Fruit fly (Drosophila melanogaster) whole organism, embryonic: Measurements from ENCODE around the gene CG13995.
A peak's percentile ranks its signal among the peaks of the same experiment; 100 is the strongest.

Experiments
- Blimp-1 ChIP-seq: fragments of 200-800 bp; sonication (Bioruptor generic); optimal IDR thresholded peaks from 3 replicates; lab custom pipeline; 2018; ENCODE audit warnings: missing biosample characterization, missing genetic modification characterization, mild to moderate bottlenecking, moderate library complexity, missing genetic modification reagents
- BtbVII ChIP-seq: fragments of 200-800 bp; sonication (Bioruptor generic); optimal IDR thresholded peaks from 3 replicates; lab custom pipeline; 2017; ENCODE audit warnings: missing biosample characterization, mild to moderate bottlenecking, missing genetic modification characterization
- CG10147 ChIP-seq: fragments of 200-800 bp; sonication (Bioruptor generic); optimal IDR thresholded peaks from 2 replicates; lab custom pipeline; 2019; ENCODE audit warnings: missing biosample characterization, mild to moderate bottlenecking, missing genetic modification characterization, moderate library complexity
- CG10462 ChIP-seq: fragments of 200-800 bp; sonication (Bioruptor generic); optimal IDR thresholded peaks from 2 replicates; lab custom pipeline; 2016; ENCODE audit warnings: missing biosample characterization, missing genetic modification characterization
- CG10543 ChIP-seq: fragments of 200-800 bp; sonication (Bioruptor generic); optimal IDR thresholded peaks from 3 replicates; lab custom pipeline; 2017; ENCODE audit warnings: missing biosample characterization, mild to moderate bottlenecking, missing genetic modification characterization, moderate library complexity
- CG11696 ChIP-seq: fragments of 200-800 bp; sonication (Bioruptor generic); IDR thresholded peaks from 2 replicates; pipeline ENCODE4 v1.3.6; 2022; ENCODE audit warnings: missing biosample characterization, missing genetic modification characterization
- CG1233 ChIP-seq: fragments of 200-800 bp; sonication (Bioruptor generic); optimal IDR thresholded peaks from 4 replicates; lab custom pipeline; 2018; ENCODE audit warnings: missing biosample characterization, mild to moderate bottlenecking, missing genetic modification characterization
- CG15073 ChIP-seq: fragments of 200-800 bp; sonication (Bioruptor generic); optimal IDR thresholded peaks from 2 replicates; lab custom pipeline; 2016; ENCODE audit warnings: missing biosample characterization, missing genetic modification characterization
- CG15696 ChIP-seq: fragments of 200-800 bp; sonication (Bioruptor generic); optimal IDR thresholded peaks from 2 replicates; lab custom pipeline; 2019; ENCODE audit warnings: missing biosample characterization, mild to moderate bottlenecking, missing genetic modification characterization, moderate library complexity
- CG6683 ChIP-seq: fragments of 200-800 bp; sonication (Bioruptor generic); optimal IDR thresholded peaks from 2 replicates; lab custom pipeline; 2017; ENCODE audit warnings: missing biosample characterization, mild to moderate bottlenecking, missing genetic modification characterization, missing genetic modification reagents
- CG7745 ChIP-seq: fragments of 200-800 bp; sonication (Bioruptor generic); optimal IDR thresholded peaks from 2 replicates; lab custom pipeline; 2018; ENCODE audit warnings: missing biosample characterization, mild to moderate bottlenecking, missing genetic modification characterization, moderate library complexity
- CG8924 ChIP-seq: fragments of 200-800 bp; optimal IDR thresholded peaks from 3 replicates; lab custom pipeline; 2019; ENCODE audit warnings: missing biosample characterization, mild to moderate bottlenecking, missing genetic modification characterization, moderate library complexity
- CG9609 ChIP-seq: fragments of 200-800 bp; sonication (Bioruptor generic); optimal IDR thresholded peaks from 3 replicates; lab custom pipeline; 2016; ENCODE audit warnings: missing biosample characterization, missing genetic modification characterization
- CG9817 ChIP-seq: fragments of 200-800 bp; sonication (Bioruptor generic); optimal IDR thresholded peaks from 2 replicates; lab custom pipeline; 2018; ENCODE audit warnings: missing biosample characterization, mild to moderate bottlenecking, missing genetic modification characterization, moderate library complexity
- CoRest ChIP-seq: fragments of 200-800 bp; sonication (Bioruptor generic); optimal IDR thresholded peaks from 3 replicates; lab custom pipeline; 2018; ENCODE audit warnings: missing biosample characterization, mild to moderate bottlenecking, missing genetic modification characterization, moderate library complexity
- Dbx ChIP-seq: fragments of 200-800 bp; sonication (Bioruptor generic); IDR thresholded peaks from 3 replicates; pipeline ENCODE4 v1.3.6; 2022; ENCODE audit warnings: missing biosample characterization, missing genetic modification characterization
- Elba2 ChIP-seq: fragments of 200-800 bp; sonication (Bioruptor generic); optimal IDR thresholded peaks from 3 replicates; lab custom pipeline; 2016; ENCODE audit warnings: missing biosample characterization, missing genetic modification characterization
- Gug ChIP-seq: fragments of 200-800 bp; sonication (Bioruptor generic); IDR thresholded peaks from 4 replicates; pipeline ENCODE4 v1.3.6; 2022; ENCODE audit warnings: missing biosample characterization, missing genetic modification characterization
- Hey ChIP-seq: fragments of 200-800 bp; sonication (Bioruptor generic); optimal IDR thresholded peaks from 3 replicates; lab custom pipeline; 2018; ENCODE audit warnings: missing biosample characterization, mild to moderate bottlenecking, missing genetic modification characterization
- Hr78 ChIP-seq, 2 experiments: fragments of 200-800 bp in 1 of 2; fragments of >200 bp in 1 of 2; sonication (Bioruptor generic) in 1 of 2; optimal IDR thresholded peaks; 2 replicates each; lab custom pipeline; 2017 to 2019; ENCODE audit warnings: missing biosample characterization in 2 of 2, missing genetic modification characterization in 2 of 2, mild to moderate bottlenecking in 1 of 2, moderate library complexity in 1 of 2
- Jarid2 ChIP-seq: fragments of 200-800 bp; sonication (Bioruptor generic); optimal IDR thresholded peaks from 3 replicates; lab custom pipeline; 2017; ENCODE audit warnings: mild to moderate bottlenecking, missing biosample characterization, missing genetic modification reagents, missing genetic modification characterization
- Med ChIP-seq: fragments of 200-800 bp; sonication (Bioruptor generic); peaks from one replicate; lab custom pipeline; 2016; ENCODE audit warnings: missing biosample characterization, missing genetic modification characterization, mild to moderate bottlenecking, inconsistent platforms, moderate library complexity
- Nf-YB ChIP-seq: fragments of 200-800 bp; sonication (Bioruptor generic); optimal IDR thresholded peaks from 3 replicates; lab custom pipeline; 2019; ENCODE audit warnings: missing biosample characterization, mild to moderate bottlenecking, missing genetic modification characterization, moderate library complexity
- Rfx ChIP-seq: fragments of 200-800 bp; sonication (Bioruptor generic); IDR thresholded peaks from 2 replicates; pipeline ENCODE4 v1.3.6; 2022; ENCODE audit warnings: missing biosample characterization, missing genetic modification characterization
- Tbp ChIP-seq: fragments of >200 bp; optimal IDR thresholded peaks from 2 replicates; lab custom pipeline; 2018; ENCODE audit warnings: missing biosample characterization, missing genetic modification characterization
- Trl ChIP-seq, 3 experiments: fragments of >200 bp in 2 of 3; fragments of 200-800 bp in 1 of 3; sonication (Bioruptor generic) in 1 of 3; optimal IDR thresholded peaks; 2 replicates in 1 of 3; 3 replicates in 2 of 3; lab custom pipeline; 2016 to 2017; ENCODE audit warnings: missing biosample characterization in 1 of 3, missing genetic modification characterization in 1 of 3
- abd-A ChIP-seq: fragments of 200-800 bp; sonication (Bioruptor generic); optimal IDR thresholded peaks from 3 replicates; lab custom pipeline; 2019; ENCODE audit warnings: missing biosample characterization, mild to moderate bottlenecking, missing genetic modification characterization, moderate library complexity
- ac ChIP-seq: fragments of 200-800 bp; sonication (Bioruptor generic); optimal IDR thresholded peaks from 3 replicates; lab custom pipeline; 2017; ENCODE audit warnings: missing biosample characterization, mild to moderate bottlenecking, missing genetic modification characterization
- amos ChIP-seq: fragments of 200-800 bp; sonication (Bioruptor generic); IDR thresholded peaks from 2 replicates; pipeline ENCODE4 v1.3.6; 2022; ENCODE audit warnings: missing biosample characterization, missing genetic modification characterization; ENCODE audit not compliant: partially characterized antibody
- br ChIP-seq: fragments of >200 bp; optimal IDR thresholded peaks from 2 replicates; lab custom pipeline; 2017
- cwo ChIP-seq: fragments of 200-800 bp; sonication (Bioruptor generic); optimal IDR thresholded peaks from 3 replicates; lab custom pipeline; 2017; ENCODE audit warnings: missing biosample characterization, missing genetic modification characterization, mild to moderate bottlenecking, moderate library complexity, missing genetic modification reagents
- disco-r ChIP-seq: fragments of 200-800 bp; sonication (Bioruptor generic); optimal IDR thresholded peaks from 2 replicates; lab custom pipeline; 2016; ENCODE audit warnings: missing biosample characterization, missing genetic modification characterization
- ems ChIP-seq: fragments of 200-800 bp; sonication (Bioruptor generic); optimal IDR thresholded peaks from 3 replicates; lab custom pipeline; 2016; ENCODE audit warnings: missing biosample characterization, missing genetic modification characterization
- fd64A ChIP-seq: fragments of 200-800 bp; sonication (Bioruptor generic); optimal IDR thresholded peaks from 3 replicates; lab custom pipeline; 2018; ENCODE audit warnings: missing biosample characterization, mild to moderate bottlenecking, missing genetic modification characterization
- gcm2 ChIP-seq: fragments of 200-800 bp; sonication (Bioruptor generic); optimal IDR thresholded peaks from 2 replicates; lab custom pipeline; 2016; ENCODE audit warnings: missing biosample characterization, missing genetic modification characterization
- gsb-n ChIP-seq: fragments of 200-800 bp; sonication (Bioruptor generic); optimal IDR thresholded peaks from 3 replicates; lab custom pipeline; 2018; ENCODE audit warnings: missing biosample characterization, mild to moderate bottlenecking, missing genetic modification characterization
- mirr ChIP-seq: fragments of 200-800 bp; sonication (Bioruptor generic); optimal IDR thresholded peaks from 3 replicates; lab custom pipeline; 2018; ENCODE audit warnings: missing biosample characterization, mild to moderate bottlenecking, missing genetic modification characterization
- nau ChIP-seq: fragments of 200-800 bp; sonication (Bioruptor generic); optimal IDR thresholded peaks from 3 replicates; lab custom pipeline; 2017; ENCODE audit warnings: missing biosample characterization, mild to moderate bottlenecking, missing genetic modification characterization, missing genetic modification reagents
- nerfin-1 ChIP-seq: fragments of 200-800 bp; sonication (Bioruptor generic); optimal IDR thresholded peaks from 3 replicates; lab custom pipeline; 2019; ENCODE audit warnings: missing biosample characterization, mild to moderate bottlenecking, missing genetic modification characterization, moderate library complexity
- nmo ChIP-seq: fragments of 200-800 bp; sonication (Bioruptor generic); optimal IDR thresholded peaks from 2 replicates; lab custom pipeline; 2018; ENCODE audit warnings: missing biosample characterization, mild to moderate bottlenecking, missing genetic modification characterization, moderate library complexity
- oc ChIP-seq: fragments of 200-800 bp; sonication (Bioruptor generic); optimal IDR thresholded peaks from 2 replicates; lab custom pipeline; 2018; ENCODE audit warnings: missing biosample characterization, mild to moderate bottlenecking, missing genetic modification characterization, moderate library complexity
- onecut ChIP-seq: fragments of 200-800 bp; sonication (Bioruptor generic); IDR thresholded peaks from 2 replicates; pipeline ENCODE4 v1.3.6; 2022; ENCODE audit warnings: missing biosample characterization, missing genetic modification characterization
- pnt ChIP-seq: fragments of 200-800 bp; sonication (Bioruptor generic); optimal IDR thresholded peaks from 3 replicates; lab custom pipeline; 2016; ENCODE audit warnings: missing biosample characterization, missing genetic modification characterization
- ro ChIP-seq: fragments of 200-800 bp; sonication (Bioruptor generic); IDR thresholded peaks from 2 replicates; pipeline ENCODE4 v1.3.6; 2022; ENCODE audit warnings: missing biosample characterization, missing genetic modification characterization
- slp2 ChIP-seq: fragments of 200-800 bp; sonication (Bioruptor generic); optimal IDR thresholded peaks from 2 replicates; lab custom pipeline; 2016; ENCODE audit warnings: missing biosample characterization, missing genetic modification characterization
- stwl ChIP-seq: fragments of 200-800 bp; sonication (Bioruptor generic); optimal IDR thresholded peaks from 3 replicates; lab custom pipeline; 2018; ENCODE audit warnings: missing biosample characterization, mild to moderate bottlenecking, missing genetic modification characterization, moderate library complexity
- usp ChIP-seq: fragments of >200 bp; optimal IDR thresholded peaks from 2 replicates; lab custom pipeline; 2017; ENCODE audit warnings: missing biosample characterization, missing genetic modification characterization
- zen2 ChIP-seq: fragments of 200-800 bp; sonication (Bioruptor generic); IDR thresholded peaks from 3 replicates; pipeline ENCODE4 v1.3.6; 2022; ENCODE audit warnings: missing biosample characterization, missing genetic modification characterization; ENCODE audit not compliant: partially characterized antibody
- zf30C ChIP-seq: fragments of 200-800 bp; sonication (Bioruptor generic); optimal IDR thresholded peaks from 3 replicates; lab custom pipeline; 2018; ENCODE audit warnings: missing biosample characterization, mild to moderate bottlenecking, missing genetic modification characterization

The CG13995 gene

dm6 chr2L:6078757-6079351, 24.8 kb downstream of the CG13995 start (continued):
- TF ChIP-seq usp (peak; percentile 34), br (lab: Kevin White, UChicago) (no peak), disco-r (GFP tag; lab: Kevin White, UChicago) (no peak), Gug (GFP tag; lab: Robert Waterston, UW) (no peak), fd64A (GFP tag; lab: Kevin White, UChicago) (peak; percentile 38), CoRest (tag; lab: Kevin White, UChicago) (no peak), CG10147 (GFP tag; lab: Kevin White, UChicago) (no peak), CG7745 (tag; lab: Kevin White, UChicago) (peak; percentile 60), CG15696 (peak; percentile 14), Elba2 (GFP tag; lab: Kevin White, UChicago) (peak; percentile 73), mirr (GFP tag; lab: Kevin White, UChicago) (no peak), CG8924 (tag; lab: Kevin White, UChicago) (peak; percentile 32), ro (GFP tag; lab: Robert Waterston, UW) (no peak), Trl (optimal IDR thresholded peaks at IDR 0.05; lab: Kevin White, UChicago) (peak; percentile 10 to 83), Trl (GFP tag; optimal IDR thresholded peaks at IDR 0.05; lab: Kevin White, UChicago) (no peak), ac (peak; percentile 34), CG11696 (GFP tag; lab: Robert Waterston, UW) (no peak), onecut (GFP tag; lab: Robert Waterston, UW) (no peak), CG10543 (GFP tag; lab: Kevin White, UChicago) (peak; percentile 15), BtbVII (GFP tag; lab: Kevin White, UChicago) (no peak), CG6683 (GFP tag; lab: Kevin White, UChicago) (no peak), CG1233 (no peak), slp2 (GFP tag; lab: Kevin White, UChicago) (no peak), CG9609 (GFP tag; lab: Kevin White, UChicago) (no peak), Blimp-1 (peak; percentile 79), CG15073 (GFP tag; lab: Kevin White, UChicago) (no peak), gsb-n (tag; lab: Kevin White, UChicago) (peak; percentile 14), stwl (tag; lab: Kevin White, UChicago) (peak; percentile 64), zen2 (GFP tag; lab: Robert Waterston, UW) (no peak), oc (tag; lab: Kevin White, UChicago) (peak; percentile 70), abd-A (tag; lab: Kevin White, UChicago) (peak; percentile 55), Rfx (GFP tag; lab: Robert Waterston, UW) (no peak), nerfin-1 (tag; lab: Kevin White, UChicago) (peak; percentile 27), CG10462 (GFP tag; lab: Kevin White, UChicago) (no peak), Hr78 (GFP tag; optimal IDR thresholded peaks at IDR 0.05; lab: Kevin White, UChicago) (peak in 1 of 2 experiments; percentile 34), Nf-YB (GFP tag; lab: Kevin White, UChicago) (peak; percentile 31), cwo (GFP tag; lab: Kevin White, UChicago) (peak; percentile 98), zf30C (GFP tag; lab: Kevin White, UChicago) (no peak), Med (GFP tag; lab: Kevin White, UChicago) (peak; percentile 77), Dbx (GFP tag; lab: Robert Waterston, UW) (no peak), nau (GFP tag; lab: Kevin White, UChicago) (no peak), ems (no peak), gcm2 (GFP tag; lab: Kevin White, UChicago) (peak; percentile 25), CG9817 (no peak), Jarid2 (peak; percentile 28), amos (0 out of 2 replicates have a peak, but pooled peaks have one; percentile 20), nmo (GFP tag; lab: Kevin White, UChicago) (peak; percentile 51), pnt (GFP tag; lab: Kevin White, UChicago) (no peak), Tbp (GFP tag; lab: Kevin White, UChicago) (peak; percentile 57), Hey (tag; lab: Kevin White, UChicago) (peak; percentile 67)
